Fruit fly (Drosophila melanogaster): ENCODE data around the gene sphe.

DNA sequence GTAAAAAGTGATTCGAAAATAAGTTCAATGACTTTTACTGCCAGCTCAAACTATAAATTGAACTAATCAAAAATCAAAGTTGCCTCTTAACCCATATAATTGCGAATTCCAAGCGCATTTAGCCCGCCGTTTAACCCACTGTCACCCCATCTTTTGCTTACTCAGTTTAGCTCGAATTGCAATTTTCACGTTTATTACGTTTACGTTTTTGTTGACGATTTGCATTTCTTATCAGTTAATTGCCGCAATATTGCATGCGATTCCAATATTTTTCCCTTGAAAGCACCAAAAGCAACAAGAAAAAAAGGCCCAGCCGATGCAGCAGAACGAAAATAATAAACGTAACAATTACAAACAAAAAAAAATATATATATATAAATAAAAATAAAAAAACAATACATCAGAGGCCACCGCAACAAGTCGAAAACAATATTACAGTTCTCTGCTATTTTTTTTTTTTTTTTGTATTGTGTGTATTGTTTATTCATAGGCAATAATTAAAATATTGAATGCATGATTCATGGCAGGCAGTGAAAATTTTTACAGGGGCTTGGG lies 16.5 kb upstream of the sphe start:
- TF ChIP-seq h (optimal IDR thresholded peaks at IDR 0.05) (no peak), psq (optimal IDR thresholded peaks at IDR 0.05) (no peak)
